Worm (Caenorhabditis elegans) whole organism, L1 larva: ENCODE results near the gene R05G6.10.
A peak's percentile ranks its signal among the peaks of the same experiment; 100 is the strongest.

ENCODE experiments used
- C34B4.2 ChIP-seq: sonication (generic microtip); optimal IDR thresholded peaks from 2 replicates; lab custom pipeline; 2017; ENCODE audit warnings: mild to moderate bottlenecking, missing genetic modification characterization, missing compliant biosample characterization
- F16B12.6 ChIP-seq: fragments of 150-350 bp; optimal IDR thresholded peaks from 2 replicates; lab custom pipeline; 2014; ENCODE audit warnings: missing biosample characterization, missing genetic modification characterization
- Y116A8C.19 ChIP-seq: sonication (generic microtip); optimal IDR thresholded peaks from 2 replicates; lab custom pipeline; 2016; ENCODE audit warnings: missing compliant biosample characterization, missing genetic modification characterization, borderline replicate concordance
- aha-1 ChIP-seq: fragments of 150-350 bp; optimal IDR thresholded peaks from 2 replicates; lab custom pipeline; 2014; ENCODE audit warnings: missing biosample characterization, missing genetic modification characterization
- ceh-63 ChIP-seq: fragments of 200-800 bp; sonication (Bioruptor generic); optimal IDR thresholded peaks from 2 replicates; lab custom pipeline; 2018; ENCODE audit warnings: mild to moderate bottlenecking, missing genetic modification characterization, missing compliant biosample characterization
- ceh-82 ChIP-seq, 3 experiments: fragments of 150-350 bp in 1 of 3; sonication (generic microtip) in 2 of 3; optimal IDR thresholded peaks; 2 replicates each; lab custom pipeline; 2014 to 2017; ENCODE audit warnings: missing biosample characterization in 3 of 3, missing genetic modification characterization in 3 of 3
- ceh-90 ChIP-seq: sonication (generic microtip); optimal IDR thresholded peaks from 2 replicates; lab custom pipeline; 2016; ENCODE audit warnings: missing genetic modification characterization, missing compliant biosample characterization
- ces-1 ChIP-seq: fragments of 150-350 bp; optimal IDR thresholded peaks from 2 replicates; lab custom pipeline; 2014; ENCODE audit warnings: missing biosample characterization, missing genetic modification reagents, missing genetic modification characterization
- dpl-1 ChIP-seq, 3 experiments: fragments of 150-350 bp in 2 of 3; sonication (generic microtip) in 1 of 3; optimal IDR thresholded peaks; 2 replicates each; lab custom pipeline; 2014 to 2017; ENCODE audit warnings: missing biosample characterization in 3 of 3, missing genetic modification characterization in 3 of 3, missing genetic modification reagents in 3 of 3
- efl-1 ChIP-seq, 4 experiments: fragments of 150-350 bp; optimal IDR thresholded peaks in 3 of 4; peaks in 1 of 4; 1 replicate in 1 of 4; 2 replicates in 3 of 4; lab custom pipeline; 2014; ENCODE audit warnings: missing biosample characterization in 2 of 4, missing genetic modification characterization in 2 of 4, missing genetic modification reagents in 2 of 4
- efl-3 ChIP-seq: fragments of 200-800 bp; sonication (Bioruptor generic); optimal IDR thresholded peaks from 2 replicates; lab custom pipeline; 2018; ENCODE audit warnings: mild to moderate bottlenecking, missing genetic modification characterization, missing compliant biosample characterization
- egl-13 ChIP-seq: sonication (generic microtip); optimal IDR thresholded peaks from 2 replicates; lab custom pipeline; 2016; ENCODE audit warnings: missing genotype, missing genetic modification reagents, missing genetic modification characterization, missing compliant biosample characterization
- ets-5 ChIP-seq: fragments of 200-800 bp; sonication (Bioruptor generic); IDR thresholded peaks from 2 replicates; pipeline ENCODE4 v1.3.6; 2022; ENCODE audit warnings: missing genetic modification characterization, missing compliant biosample characterization
- fkh-10 ChIP-seq: sonication (generic microtip); optimal IDR thresholded peaks from 2 replicates; lab custom pipeline; 2017; ENCODE audit warnings: missing biosample characterization, missing genetic modification reagents, missing genetic modification characterization
- grh-1 ChIP-seq: fragments of 200-800 bp; sonication (Bioruptor generic); IDR thresholded peaks from 2 replicates; pipeline ENCODE4 v1.3.6; 2022; ENCODE audit warnings: missing genetic modification reagents, missing genetic modification characterization, missing compliant biosample characterization
- hlh-4 ChIP-seq: sonication (generic microtip); optimal IDR thresholded peaks from 2 replicates; lab custom pipeline; 2016; ENCODE audit warnings: mild to moderate bottlenecking, missing genetic modification characterization, missing compliant biosample characterization
- hpl-2 ChIP-seq: fragments of 150-350 bp; optimal IDR thresholded peaks from 2 replicates; lab custom pipeline; 2014; ENCODE audit warnings: missing biosample characterization, missing genetic modification reagents, missing genetic modification characterization
- jun-1 ChIP-seq: fragments of 150-350 bp; optimal IDR thresholded peaks from 2 replicates; lab custom pipeline; 2014; ENCODE audit warnings: missing biosample characterization, missing genetic modification reagents, missing genetic modification characterization
- lin-13 ChIP-seq: fragments of 150-350 bp; optimal IDR thresholded peaks from 2 replicates; lab custom pipeline; 2014; ENCODE audit warnings: missing biosample characterization, missing genetic modification reagents, missing genetic modification characterization
- lin-14 ChIP-seq: fragments of 200-800 bp; sonication (Bioruptor generic); optimal IDR thresholded peaks from 2 replicates; lab custom pipeline; 2018; ENCODE audit warnings: mild to moderate bottlenecking, missing genetic modification characterization, moderate library complexity, missing compliant biosample characterization
- lin-15B ChIP-seq: fragments of 150-350 bp; sonication (generic microtip); optimal IDR thresholded peaks from 3 replicates; lab custom pipeline; 2014; ENCODE audit warnings: missing biosample characterization, missing genetic modification characterization
- lin-35 ChIP-seq, 2 experiments: fragments of 150-350 bp; optimal IDR thresholded peaks; 2 replicates each; lab custom pipeline; 2014; ENCODE audit warnings: missing biosample characterization in 2 of 2, missing genetic modification characterization in 2 of 2, missing genetic modification reagents in 2 of 2
- lin-39 ChIP-seq: fragments of 150-350 bp; optimal IDR thresholded peaks from 2 replicates; lab custom pipeline; 2014; ENCODE audit warnings: missing biosample characterization, missing genetic modification reagents, missing genetic modification characterization
- lsy-2 ChIP-seq, 2 experiments: fragments of 150-350 bp; optimal IDR thresholded peaks; 2 replicates each; lab custom pipeline; 2014; ENCODE audit warnings: missing biosample characterization in 2 of 2, missing genetic modification characterization in 2 of 2
- mep-1 ChIP-seq: fragments of 150-350 bp; optimal IDR thresholded peaks from 2 replicates; lab custom pipeline; 2014; ENCODE audit warnings: missing biosample characterization, missing genetic modification characterization
- nhr-11 ChIP-seq: fragments of 150-350 bp; optimal IDR thresholded peaks from 2 replicates; lab custom pipeline; 2014; ENCODE audit warnings: missing biosample characterization, missing genetic modification characterization
- nhr-237 ChIP-seq: fragments of 150-350 bp; optimal IDR thresholded peaks from 2 replicates; lab custom pipeline; 2014; ENCODE audit warnings: missing biosample characterization, missing genetic modification characterization
- nhr-28 ChIP-seq: fragments of 150-350 bp; optimal IDR thresholded peaks from 2 replicates; lab custom pipeline; 2014; ENCODE audit warnings: missing biosample characterization, missing genetic modification characterization
- nhr-47 ChIP-seq: sonication (generic microtip); optimal IDR thresholded peaks from 2 replicates; lab custom pipeline; 2016; ENCODE audit warnings: mild to moderate bottlenecking, missing genetic modification characterization, moderate library complexity, missing compliant biosample characterization
- nhr-76 ChIP-seq: sonication (generic microtip); optimal IDR thresholded peaks from 2 replicates; lab custom pipeline; 2017; ENCODE audit warnings: missing biosample characterization, missing genetic modification characterization
- nhr-84 ChIP-seq: sonication (generic microtip); optimal IDR thresholded peaks from 2 replicates; lab custom pipeline; 2017; ENCODE audit warnings: missing biosample characterization, missing genetic modification characterization
- nhr-85 ChIP-seq: sonication (generic microtip); peaks from one replicate; lab custom pipeline; 2016; ENCODE audit warnings: missing genetic modification characterization, inconsistent platforms, missing compliant biosample characterization
- nhr-90 ChIP-seq: sonication (generic microtip); optimal IDR thresholded peaks from 2 replicates; lab custom pipeline; 2016; ENCODE audit warnings: mild to moderate bottlenecking, missing genetic modification characterization, missing compliant biosample characterization; ENCODE audit not compliant: poor library complexity
- pag-3 ChIP-seq: sonication (generic microtip); optimal IDR thresholded peaks from 2 replicates; lab custom pipeline; 2017; ENCODE audit warnings: missing genetic modification characterization, mild to moderate bottlenecking, missing compliant biosample characterization, antibody characterized with exemption, borderline replicate concordance; ENCODE audit not compliant: insufficient read depth
- pax-3 ChIP-seq: fragments of 200-800 bp; sonication (Bioruptor generic); optimal IDR thresholded peaks from 2 replicates; lab custom pipeline; 2018; ENCODE audit warnings: mild to moderate bottlenecking, missing genetic modification characterization, moderate library complexity, missing compliant biosample characterization
- rnt-1 ChIP-seq: sonication (generic microtip); optimal IDR thresholded peaks from 2 replicates; lab custom pipeline; 2016; ENCODE audit warnings: mild to moderate bottlenecking, missing genetic modification characterization, moderate library complexity, missing compliant biosample characterization
- skn-1 ChIP-seq: fragments of 150-350 bp; optimal IDR thresholded peaks from 2 replicates; lab custom pipeline; 2014; ENCODE audit warnings: missing biosample characterization, missing genetic modification characterization
- snpc-4 ChIP-seq: fragments of 150-350 bp; optimal IDR thresholded peaks from 2 replicates; lab custom pipeline; 2014; ENCODE audit warnings: missing biosample characterization, missing genetic modification characterization
- snu-23 ChIP-seq: sonication (generic microtip); optimal IDR thresholded peaks from 2 replicates; lab custom pipeline; 2016; ENCODE audit warnings: missing genetic modification characterization, missing compliant biosample characterization
- sox-4 ChIP-seq: sonication (generic microtip); optimal IDR thresholded peaks from 2 replicates; lab custom pipeline; 2016; ENCODE audit warnings: missing genetic modification characterization, missing compliant biosample characterization
- sup-37 ChIP-seq: fragments of 200-800 bp; sonication (Bioruptor generic); optimal IDR thresholded peaks from 2 replicates; lab custom pipeline; 2018; ENCODE audit warnings: mild to moderate bottlenecking, missing genetic modification characterization, missing compliant biosample characterization
- tbx-2 ChIP-seq: sonication (generic microtip); optimal IDR thresholded peaks from 2 replicates; lab custom pipeline; 2016; ENCODE audit warnings: missing genetic modification characterization, missing compliant biosample characterization
- unc-30 ChIP-seq: sonication (generic microtip); optimal IDR thresholded peaks from 2 replicates; lab custom pipeline; 2017; ENCODE audit warnings: missing biosample characterization, missing genetic modification characterization
- unc-62 ChIP-seq: fragments of 150-350 bp; optimal IDR thresholded peaks from 2 replicates; lab custom pipeline; 2014; ENCODE audit warnings: missing biosample characterization, missing genetic modification reagents, missing genetic modification characterization
- unc-86 ChIP-seq: sonication (generic microtip); optimal IDR thresholded peaks from 2 replicates; lab custom pipeline; 2016; ENCODE audit warnings: missing genetic modification characterization, missing compliant biosample characterization
- unc-98 ChIP-seq: fragments of 200-800 bp; sonication (Bioruptor generic); IDR thresholded peaks from 2 replicates; pipeline ENCODE4 v1.3.6; 2022; ENCODE audit warnings: missing genetic modification characterization, missing compliant biosample characterization
- vab-15 ChIP-seq: sonication (generic microtip); optimal IDR thresholded peaks from 2 replicates; lab custom pipeline; 2017; ENCODE audit warnings: missing genotype, mild to moderate bottlenecking, missing genetic modification characterization, missing compliant biosample characterization
- xbp-1 ChIP-seq: sonication (generic microtip); optimal IDR thresholded peaks from 2 replicates; lab custom pipeline; 2016; ENCODE audit warnings: missing genetic modification characterization, missing compliant biosample characterization
- zag-1 ChIP-seq: fragments of 150-350 bp; optimal IDR thresholded peaks from 2 replicates; lab custom pipeline; 2014; ENCODE audit warnings: missing biosample characterization, missing genetic modification characterization
- ztf-11 ChIP-seq, 2 experiments: sonication (generic microtip); optimal IDR thresholded peaks; 2 replicates each; lab custom pipeline; 2016 to 2017; ENCODE audit warnings: missing genetic modification characterization in 2 of 2, missing biosample characterization in 1 of 2, missing compliant biosample characterization in 1 of 2
- ztf-4 ChIP-seq: fragments of 150-350 bp; optimal IDR thresholded peaks from 2 replicates; lab custom pipeline; 2014; ENCODE audit warnings: missing biosample characterization, missing genetic modification characterization

R05G6.10 gene

ce11 chrIV:7486201-7486947 is 56.0 kb downstream of the R05G6.10 start, which contains the start of the genes his-61 and his-62:
Gene his-61, minus strand, starts transcription at chrIV:7486217.
Gene his-62, plus strand, starts transcription at chrIV:7486545.
- TF ChIP-seq hpl-2 = no peak
- no peak for TF ChIP-seq vab-15 (tag; lab: Kevin White, UChicago)
- no peak for TF ChIP-seq unc-30 (tag; lab: Kevin White, UChicago)
- no peak for TF ChIP-seq hlh-4 (tag; lab: Kevin White, UChicago)
- no peak for TF ChIP-seq ceh-90 (tag; lab: Kevin White, UChicago)
- no peak for TF ChIP-seq nhr-84 (tag; lab: Kevin White, UChicago)
- TF ChIP-seq tbx-2 = peak; percentile 52
- TF ChIP-seq jun-1 (tag; lab: Kevin White, UChicago) = peak; percentile 61
- no peak for TF ChIP-seq Y116A8C.19 (tag; lab: Kevin White, UChicago)
- peak; percentile 82 for TF ChIP-seq nhr-85
- no peak for TF ChIP-seq sox-4
- peak; percentile 80 for TF ChIP-seq unc-86 (tag; lab: Kevin White, UChicago)
- peak; percentile 91 for TF ChIP-seq lin-14 (GFP tag; lab: Kevin White, UChicago)
- TF ChIP-seq nhr-76 (tag; lab: Kevin White, UChicago) = no peak
- no peak for TF ChIP-seq lin-39 (tag; lab: Kevin White, UChicago)
- peak in 1 of 2 experiments; percentile 50 for TF ChIP-seq lsy-2 (tag; optimal IDR thresholded peaks at IDR 0.05; lab: Kevin White, UChicago)
- no peak for TF ChIP-seq lin-15B (tag; lab: Kevin White, UChicago)
- TF ChIP-seq lin-13 (GFP tag; lab: Kevin White, UChicago) = no peak
- TF ChIP-seq nhr-11 (tag; lab: Kevin White, UChicago) = no peak
- TF ChIP-seq skn-1 = no peak
- TF ChIP-seq mep-1 (tag; lab: Kevin White, UChicago) = peak; percentile 54
- peak; percentile 25 for TF ChIP-seq snpc-4 (tag; lab: Kevin White, UChicago)
- TF ChIP-seq nhr-90 (tag; lab: Kevin White, UChicago) = peak; percentile 34
- no peak for TF ChIP-seq nhr-28 (tag; lab: Kevin White, UChicago)
- TF ChIP-seq xbp-1 (tag; lab: Kevin White, UChicago) = peak; percentile 36
- peak; percentile 60 for TF ChIP-seq grh-1 (GFP tag; lab: Robert Waterston, UW)
- TF ChIP-seq pag-3 (tag; lab: Kevin White, UChicago) = no peak
- TF ChIP-seq ceh-82 (tag; optimal IDR thresholded peaks at IDR 0.05; lab: Kevin White, UChicago) = peak in 2 of 3 experiments; percentile 23 to 42
- TF ChIP-seq snu-23 (GFP tag; lab: Kevin White, UChicago) = peak; percentile 59
- no peak for TF ChIP-seq sup-37
- TF ChIP-seq rnt-1 (tag; lab: Kevin White, UChicago) = no peak
- TF ChIP-seq ceh-63 = no peak
- peak in 1 of 2 experiments; percentile 20 for TF ChIP-seq lin-35 (GFP tag; optimal IDR thresholded peaks at IDR 0.05; lab: Kevin White, UChicago)
- peak in 2 of 3 experiments; percentile 27 to 45 for TF ChIP-seq dpl-1 (GFP tag; optimal IDR thresholded peaks at IDR 0.05; lab: Kevin White, UChicago)
- no peak for TF ChIP-seq ets-5
- TF ChIP-seq nhr-237 (tag; lab: Kevin White, UChicago) = no peak
- no peak for TF ChIP-seq pax-3
- TF ChIP-seq ces-1 = no peak
- TF ChIP-seq ztf-4 (tag; lab: Kevin White, UChicago) = peak; percentile 28
- TF ChIP-seq nhr-47 (tag; lab: Kevin White, UChicago) = peak; percentile 59
- no peak for TF ChIP-seq egl-13 (tag; lab: Kevin White, UChicago)
- peak in 1 of 2 experiments; percentile 93 for TF ChIP-seq ztf-11 (tag; optimal IDR thresholded peaks at IDR 0.05; lab: Kevin White, UChicago)
- no peak for TF ChIP-seq unc-98 (GFP tag; lab: Robert Waterston, UW)
- TF ChIP-seq C34B4.2 (tag; lab: Kevin White, UChicago) = no peak
- TF ChIP-seq fkh-10 (GFP tag; lab: Kevin White, UChicago) = no peak
- TF ChIP-seq efl-1 (optimal IDR thresholded peaks at IDR 0.05; lab: Kevin White, UChicago) = peak; percentile 45
- TF ChIP-seq efl-1 (GFP tag; optimal IDR thresholded peaks at IDR 0.05 in 1 of 2; lab: Kevin White, UChicago) = peak in 1 of 2 experiments; percentile 57
- peak; percentile 13 for TF ChIP-seq efl-3 (GFP tag; lab: Kevin White, UChicago)
- TF ChIP-seq F16B12.6 (tag; lab: Kevin White, UChicago) = no peak
- no peak for TF ChIP-seq zag-1 (tag; lab: Kevin White, UChicago)
- no peak for TF ChIP-seq unc-62
- no peak for TF ChIP-seq aha-1 (tag; lab: Kevin White, UChicago)
